Worm (Caenorhabditis elegans) whole organism, young adult: ENCODE data around the gene C54G10.1.

Experiments used
- B0019.2 ChIP-seq: fragments of 200-800 bp; sonication (Bioruptor generic); conservative IDR thresholded peaks from 2 replicates; pipeline ENCODE4 v1.3.6; 2022; ENCODE audit warnings: missing genetic modification reagents, missing genetic modification characterization, missing compliant biosample characterization
- B0336.3 ChIP-seq: fragments of 200-800 bp; sonication (Bioruptor generic); IDR thresholded peaks from 2 replicates; pipeline ENCODE4 v1.3.6; 2022; ENCODE audit warnings: missing genetic modification characterization, missing compliant biosample characterization
- F10E7.11 ChIP-seq: sonication (generic microtip); optimal IDR thresholded peaks from 2 replicates; lab custom pipeline; 2017; ENCODE audit warnings: mild to moderate bottlenecking, missing genetic modification characterization, moderate library complexity, missing compliant biosample characterization
- F33H1.4 ChIP-seq: fragments of 200-800 bp; sonication (Bioruptor generic); IDR thresholded peaks from 2 replicates; pipeline ENCODE4 v1.3.6; 2022; ENCODE audit warnings: missing genetic modification reagents, missing genetic modification characterization, missing compliant biosample characterization
- F39B2.1 ChIP-seq: fragments of 200-800 bp; sonication (Bioruptor generic); IDR thresholded peaks from 2 replicates; pipeline ENCODE4 v1.3.6; 2022; ENCODE audit warnings: missing genetic modification reagents, missing genetic modification characterization, missing compliant biosample characterization
- F49E8.2 ChIP-seq: sonication (generic microtip); optimal IDR thresholded peaks from 3 replicates; lab custom pipeline; 2017; ENCODE audit warnings: missing genetic modification characterization, mild to moderate bottlenecking, missing compliant biosample characterization, antibody characterized with exemption, moderate library complexity; ENCODE audit not compliant: insufficient read depth
- F55B11.4 ChIP-seq: sonication (generic microtip); optimal IDR thresholded peaks from 2 replicates; lab custom pipeline; 2016; ENCODE audit warnings: missing compliant biosample characterization, missing genetic modification characterization, borderline replicate concordance; ENCODE audit not compliant: insufficient read depth
- F57A8.1 ChIP-seq: fragments of 200-800 bp; sonication (Bioruptor generic); optimal IDR thresholded peaks from 2 replicates; lab custom pipeline; 2018; ENCODE audit warnings: mild to moderate bottlenecking, missing genetic modification characterization, moderate library complexity, missing compliant biosample characterization
- Y79H2A.3 ChIP-seq: fragments of 200-800 bp; sonication (Bioruptor generic); conservative IDR thresholded peaks from 2 replicates; pipeline ENCODE4 v1.3.6; 2022; ENCODE audit warnings: missing genetic modification reagents, missing genetic modification characterization, missing compliant biosample characterization
- akir-1 ChIP-seq: fragments of 200-800 bp; sonication (Bioruptor generic); optimal IDR thresholded peaks from 2 replicates; lab custom pipeline; 2018; ENCODE audit warnings: mild to moderate bottlenecking, missing genetic modification characterization, moderate library complexity, missing compliant biosample characterization
- ama-1 ChIP-seq, 3 experiments: fragments of 150-350 bp in 1 of 3; sonication (generic microtip) in 2 of 3; optimal IDR thresholded peaks; 2 replicates each; lab custom pipeline; 2014 to 2018; ENCODE audit warnings: missing biosample characterization in 2 of 3, missing genetic modification characterization in 2 of 3, missing genetic modification reagents in 2 of 3
- atf-7 ChIP-seq: sonication (generic microtip); optimal IDR thresholded peaks from 2 replicates; lab custom pipeline; 2017; ENCODE audit warnings: mild to moderate bottlenecking, missing genetic modification characterization, missing compliant biosample characterization
- athp-1 ChIP-seq: sonication (generic microtip); optimal IDR thresholded peaks from 2 replicates; lab custom pipeline; 2017; ENCODE audit warnings: mild to moderate bottlenecking, missing genetic modification characterization, missing compliant biosample characterization
- attf-3 ChIP-seq: fragments of 200-800 bp; sonication (Bioruptor generic); conservative IDR thresholded peaks from 2 replicates; pipeline ENCODE4 v1.3.6; 2022; ENCODE audit warnings: missing genetic modification reagents, missing genetic modification characterization, missing compliant biosample characterization
- attf-5 ChIP-seq: fragments of 200-800 bp; sonication (Bioruptor generic); optimal IDR thresholded peaks from 2 replicates; lab custom pipeline; 2018; ENCODE audit warnings: mild to moderate bottlenecking, missing genetic modification characterization, missing compliant biosample characterization
- attf-6 ChIP-seq: fragments of 200-800 bp; sonication (Bioruptor generic); IDR thresholded peaks from 2 replicates; pipeline ENCODE4 v1.3.6; 2022; ENCODE audit warnings: missing genetic modification reagents, missing genetic modification characterization, missing compliant biosample characterization
- ceh-100 ChIP-seq: fragments of 200-800 bp; sonication (Bioruptor generic); IDR thresholded peaks from 2 replicates; pipeline ENCODE4 v1.3.6; 2022; ENCODE audit warnings: missing genetic modification reagents, missing genetic modification characterization, missing compliant biosample characterization
- ceh-58 ChIP-seq: fragments of 200-800 bp; sonication (Bioruptor generic); IDR thresholded peaks from 2 replicates; pipeline ENCODE4 v1.3.6; 2022; ENCODE audit warnings: missing genetic modification characterization, missing compliant biosample characterization
- ceh-91 ChIP-seq: fragments of 200-800 bp; sonication (Bioruptor generic); IDR thresholded peaks from 2 replicates; pipeline ENCODE4 v1.3.6; 2022; ENCODE audit warnings: missing genetic modification reagents, missing genetic modification characterization, missing compliant biosample characterization
- chd-7 ChIP-seq: sonication (generic microtip); optimal IDR thresholded peaks from 2 replicates; lab custom pipeline; 2016; ENCODE audit warnings: mild to moderate bottlenecking, missing genetic modification characterization, moderate library complexity, missing compliant biosample characterization
- die-1 ChIP-seq: sonication (generic microtip); optimal IDR thresholded peaks from 2 replicates; lab custom pipeline; 2016; ENCODE audit warnings: missing genotype, mild to moderate bottlenecking, missing genetic modification characterization, missing compliant biosample characterization
- dox-1 ChIP-seq: fragments of 200-800 bp; sonication (Bioruptor generic); IDR thresholded peaks from 2 replicates; pipeline ENCODE4 v1.3.6; 2022; ENCODE audit warnings: missing genetic modification reagents, missing genetic modification characterization, missing compliant biosample characterization
- dpl-1 ChIP-seq: fragments of 150-350 bp; optimal IDR thresholded peaks from 2 replicates; lab custom pipeline; 2014; ENCODE audit warnings: missing biosample characterization, missing genetic modification reagents, missing genetic modification characterization
- fkh-3 ChIP-seq: sonication (generic microtip); optimal IDR thresholded peaks from 2 replicates; lab custom pipeline; 2016; ENCODE audit warnings: mild to moderate bottlenecking, missing genetic modification characterization, missing compliant biosample characterization
- hmg-1.2 ChIP-seq: fragments of 200-800 bp; sonication (Bioruptor generic); IDR thresholded peaks from 2 replicates; pipeline ENCODE4 v1.3.6; 2022; ENCODE audit warnings: missing genetic modification reagents, missing genetic modification characterization, missing compliant biosample characterization
- hsf-1 ChIP-seq: fragments of 200-800 bp; sonication (Bioruptor generic); IDR thresholded peaks from 2 replicates; pipeline ENCODE4 v1.3.6; 2022; ENCODE audit warnings: missing genetic modification reagents, missing genetic modification characterization, missing compliant biosample characterization
- lin-35 ChIP-seq, 3 experiments: fragments of 150-350 bp in 2 of 3; sonication (generic microtip) in 1 of 3; optimal IDR thresholded peaks; 2 replicates each; lab custom pipeline; 2014 to 2018; ENCODE audit warnings: missing biosample characterization in 3 of 3, missing genetic modification characterization in 3 of 3, missing genetic modification reagents in 3 of 3
- lin-54 ChIP-seq: fragments of 200-800 bp; sonication (Bioruptor generic); optimal IDR thresholded peaks from 2 replicates; lab custom pipeline; 2018; ENCODE audit warnings: mild to moderate bottlenecking, missing genetic modification characterization, missing compliant biosample characterization
- lir-1 ChIP-seq: fragments of 200-800 bp; sonication (Bioruptor generic); conservative IDR thresholded peaks from 2 replicates; pipeline ENCODE4 v1.3.6; 2022; ENCODE audit warnings: missing genetic modification reagents, missing genetic modification characterization, missing compliant biosample characterization
- lsl-1 ChIP-seq: fragments of 200-800 bp; sonication (Bioruptor generic); optimal IDR thresholded peaks from 2 replicates; lab custom pipeline; 2018; ENCODE audit warnings: mild to moderate bottlenecking, missing genetic modification characterization, moderate library complexity, missing compliant biosample characterization
- madf-3 ChIP-seq: fragments of 200-800 bp; sonication (Bioruptor generic); IDR thresholded peaks from 2 replicates; pipeline ENCODE4 v1.3.6; 2022; ENCODE audit warnings: missing genetic modification reagents, missing genetic modification characterization, missing compliant biosample characterization
- madf-8 ChIP-seq: fragments of 200-800 bp; sonication (Bioruptor generic); conservative IDR thresholded peaks from 2 replicates; pipeline ENCODE4 v1.3.6; 2022; ENCODE audit warnings: missing genetic modification reagents, missing genetic modification characterization, missing compliant biosample characterization
- mxl-1 ChIP-seq: sonication (generic microtip); optimal IDR thresholded peaks from 2 replicates; lab custom pipeline; 2016; ENCODE audit warnings: missing genetic modification characterization, missing compliant biosample characterization
- rcor-1 ChIP-seq: fragments of 200-800 bp; sonication (Bioruptor generic); IDR thresholded peaks from 2 replicates; pipeline ENCODE4 v1.3.6; 2022; ENCODE audit warnings: missing genetic modification reagents, missing genetic modification characterization, missing compliant biosample characterization
- repo-1 ChIP-seq: sonication (generic microtip); optimal IDR thresholded peaks from 2 replicates; lab custom pipeline; 2017; ENCODE audit warnings: mild to moderate bottlenecking, missing genetic modification characterization, missing compliant biosample characterization
- sdz-38 ChIP-seq: sonication (generic microtip); optimal IDR thresholded peaks from 2 replicates; lab custom pipeline; 2016; ENCODE audit warnings: missing genotype, missing genetic modification characterization, missing compliant biosample characterization
- sea-2 ChIP-seq: fragments of 200-800 bp; sonication (Bioruptor generic); IDR thresholded peaks from 2 replicates; pipeline ENCODE4 v1.3.6; 2022; ENCODE audit warnings: missing genetic modification characterization, missing compliant biosample characterization
- snpc-3.4 ChIP-seq: sonication (generic microtip); optimal IDR thresholded peaks from 2 replicates; lab custom pipeline; 2017; ENCODE audit warnings: missing genetic modification characterization, mild to moderate bottlenecking, missing compliant biosample characterization, antibody characterized with exemption, moderate library complexity, missing genotype, missing genetic modification reagents
- snpc-4 ChIP-seq, 5 experiments: fragments of 150-350 bp in 1 of 5; sonication (generic microtip) in 4 of 5; optimal IDR thresholded peaks; 2 replicates each; lab custom pipeline; 2014 to 2018; ENCODE audit warnings: missing genetic modification characterization in 5 of 5, missing biosample characterization in 3 of 5, antibody characterized with exemption in 2 of 5, mild to moderate bottlenecking in 2 of 5, missing compliant biosample characterization in 2 of 5, missing genotype in 2 of 5, moderate library complexity in 2 of 5, missing genetic modification reagents in 1 of 5
- sptf-2 ChIP-seq: fragments of 200-800 bp; sonication (Bioruptor generic); optimal IDR thresholded peaks from 2 replicates; lab custom pipeline; 2018; ENCODE audit warnings: mild to moderate bottlenecking, missing genetic modification characterization, missing compliant biosample characterization
- tbp1 ChIP-seq: fragments of 200-800 bp; sonication (Bioruptor generic); optimal IDR thresholded peaks from 2 replicates; lab custom pipeline; 2018; ENCODE audit warnings: mild to moderate bottlenecking, missing genetic modification characterization, missing compliant biosample characterization
- tlf-1 ChIP-seq: fragments of 200-800 bp; sonication (Bioruptor generic); optimal IDR thresholded peaks from 2 replicates; lab custom pipeline; 2018; ENCODE audit warnings: mild to moderate bottlenecking, missing genetic modification characterization, missing compliant biosample characterization
- zim-3 ChIP-seq: sonication (generic microtip); optimal IDR thresholded peaks from 2 replicates; lab custom pipeline; 2017; ENCODE audit warnings: mild to moderate bottlenecking, missing genetic modification characterization, moderate library complexity, missing compliant biosample characterization
- ztf-26 ChIP-seq: sonication (generic microtip); optimal IDR thresholded peaks from 2 replicates; lab custom pipeline; 2017; ENCODE audit warnings: missing genetic modification characterization, missing compliant biosample characterization
- ztf-28 ChIP-seq: fragments of 200-800 bp; sonication (Bioruptor generic); IDR thresholded peaks from 2 replicates; pipeline ENCODE4 v1.3.6; 2022; ENCODE audit warnings: missing genetic modification reagents, missing genetic modification characterization, missing compliant biosample characterization
- ztf-6 ChIP-seq: fragments of 200-800 bp; sonication (Bioruptor generic); IDR thresholded peaks from 2 replicates; pipeline ENCODE4 v1.3.6; 2022; ENCODE audit warnings: missing genetic modification reagents, missing genetic modification characterization, missing compliant biosample characterization

Gene C54G10.1

ce11 chrV:14685435-14686058, 44.6 kb downstream of the C54G10.1 start, which contains the start of gene C47E8.4 (continued):
- TF ChIP-seq madf-8, result peak; percentile 81
- peak; percentile 94 for TF ChIP-seq attf-5
- TF ChIP-seq akir-1 (GFP tag; lab: Kevin White, UChicago), result peak; percentile 84
- no peak for TF ChIP-seq Y79H2A.3 (GFP tag; lab: Robert Waterston, UW)
- TF ChIP-seq ztf-28 (GFP tag; lab: Robert Waterston, UW), result peak; percentile 94
- TF ChIP-seq rcor-1 (GFP tag; lab: Robert Waterston, UW), result peak; percentile 97
- peak; percentile 94 for TF ChIP-seq atf-7 (tag; lab: Kevin White, UChicago)
- peak; percentile 76 for TF ChIP-seq lsl-1 (GFP tag; lab: Kevin White, UChicago)
- peak; percentile 93 for TF ChIP-seq ceh-91 (GFP tag; lab: Robert Waterston, UW)
- TF ChIP-seq ztf-6 (GFP tag; lab: Robert Waterston, UW), result peak; percentile 68; the same call in 1 of the 2 replicates
- TF ChIP-seq madf-3 (GFP tag; lab: Robert Waterston, UW), result peak; percentile 95
- no peak for TF ChIP-seq fkh-3 (tag; lab: Kevin White, UChicago)
- TF ChIP-seq snpc-3.4, result peak; percentile 95
- peak; percentile 53 for TF ChIP-seq ama-1 (optimal IDR thresholded peaks at IDR 0.05; lab: Kevin White, UChicago)
- TF ChIP-seq ama-1 (GFP tag; optimal IDR thresholded peaks at IDR 0.05; lab: Kevin White, UChicago), result no peak
- TF ChIP-seq B0019.2, result peak; percentile 92
- peak; percentile 98 for TF ChIP-seq tlf-1 (GFP tag; lab: Kevin White, UChicago)
- TF ChIP-seq attf-3 (GFP tag; lab: Robert Waterston, UW), result peak; percentile 81
- TF ChIP-seq dpl-1 (GFP tag; lab: Kevin White, UChicago), result peak; percentile 63
- TF ChIP-seq dox-1 (GFP tag; lab: Robert Waterston, UW), result peak; percentile 95
- peak; percentile 94 for TF ChIP-seq chd-7 (tag; lab: Kevin White, UChicago)
- no peak for TF ChIP-seq F57A8.1
- peak; percentile 96 for TF ChIP-seq athp-1 (tag; lab: Kevin White, UChicago)
- peak; percentile 71; the same call in 1 of the 2 replicates for TF ChIP-seq attf-6 (GFP tag; lab: Robert Waterston, UW)
- peak; percentile 76 for TF ChIP-seq tbp1 (GFP tag; lab: Kevin White, UChicago)
- peak; percentile 72 for TF ChIP-seq hmg-1.2 (GFP tag; lab: Robert Waterston, UW)
- TF ChIP-seq mxl-1, result no peak
- peak; percentile 64 for TF ChIP-seq F10E7.11 (tag; lab: Kevin White, UChicago)
- TF ChIP-seq ceh-100 (GFP tag; lab: Robert Waterston, UW), result peak; percentile 86
- TF ChIP-seq sea-2 (GFP tag; lab: Robert Waterston, UW), result peak; percentile 95
- TF ChIP-seq zim-3, result peak; percentile 76
- no peak for TF ChIP-seq sptf-2
- TF ChIP-seq B0336.3, result peak; percentile 90
- TF ChIP-seq F39B2.1, result peak; percentile 80; the same call in 1 of the 2 replicates
- TF ChIP-seq lir-1 (GFP tag; lab: Robert Waterston, UW), result peak; percentile 95
- TF ChIP-seq F49E8.2 (tag; lab: Kevin White, UChicago), result peak; percentile 89
- TF ChIP-seq ceh-58, result 0 out of 2 replicates have a peak, but pooled peaks have one; percentile 79
- TF ChIP-seq F33H1.4 (GFP tag; lab: Robert Waterston, UW), result peak; percentile 82
- TF ChIP-seq sdz-38, result no peak
- TF ChIP-seq snpc-4 (GFP tag; optimal IDR thresholded peaks at IDR 0.05; lab: Kevin White, UChicago), result peak; percentile 71
- peak; percentile 69 to 92 (median 85) for TF ChIP-seq snpc-4 (tag; optimal IDR thresholded peaks at IDR 0.05; lab: Kevin White, UChicago)
- TF ChIP-seq ztf-26 (tag; lab: Kevin White, UChicago), result peak; percentile 94
- TF ChIP-seq lin-54 (GFP tag; lab: Kevin White, UChicago), result peak; percentile 98
- TF ChIP-seq lin-35 (GFP tag; optimal IDR thresholded peaks at IDR 0.05; lab: Kevin White, UChicago), result peak in 2 of 3 experiments; percentile 84 to 94
- TF ChIP-seq repo-1 (tag; lab: Kevin White, UChicago), result peak; percentile 88
- no peak for TF ChIP-seq die-1 (tag; lab: Kevin White, UChicago)
- no peak for TF ChIP-seq F55B11.4
- peak; percentile 100 for TF ChIP-seq hsf-1
